Worm (Caenorhabditis elegans) whole organism, L1 larva: ENCODE data around the gene srt-40.

ENCODE experiments used
- ama-1 ChIP-seq: fragments of 150-350 bp; optimal IDR thresholded peaks from 2 replicates; lab custom pipeline; 2014
- dpl-1 ChIP-seq, 3 experiments: fragments of 150-350 bp in 2 of 3; sonication (generic microtip) in 1 of 3; optimal IDR thresholded peaks; 2 replicates each; lab custom pipeline; 2014 to 2017; ENCODE audit warnings: missing biosample characterization in 3 of 3, missing genetic modification characterization in 3 of 3, missing genetic modification reagents in 3 of 3
- elt-3 ChIP-seq, 6 experiments: fragments of 150-350 bp in 1 of 6; sonication (generic microtip); optimal IDR thresholded peaks; 2 replicates each; lab custom pipeline; 2017 to 2018; ENCODE audit warnings: missing biosample characterization in 6 of 6, missing genetic modification characterization in 6 of 6, inconsistent platforms in 1 of 6
- skn-1 ChIP-seq: fragments of 150-350 bp; optimal IDR thresholded peaks from 2 replicates; lab custom pipeline; 2014; ENCODE audit warnings: missing biosample characterization, missing genetic modification characterization

ce11 chrV:2185486-2185885 is 20.6 kb downstream of the srt-40 start:
- TF ChIP-seq dpl-1 (GFP tag; optimal IDR thresholded peaks at IDR 0.05; lab: Kevin White, UChicago) (peak in 1 of 3 experiments; percentile 1), ama-1 (lab: Kevin White, UChicago) (no peak), elt-3 (tag; optimal IDR thresholded peaks at IDR 0.05; lab: Kevin White, UChicago) (no peak), skn-1 (tag; lab: Kevin White, UChicago) (no peak)
